Fruit fly (Drosophila melanogaster): ENCODE data around the gene Mvl.

- TF ChIP-seq CG8478 (optimal IDR thresholded peaks at IDR 0.05) (no peak), CTCF (optimal IDR thresholded peaks at IDR 0.05) (no peak)
These were observed 18.2 kb downstream of the Mvl start, which contains the start of gene Dhc93AB for dm6 chr3R:21042399-21042798.
